Fruit fly (Drosophila melanogaster): ENCODE measurements around the gene CG32219.

- TF ChIP-seq CG8478 (optimal IDR thresholded peaks at IDR 0.05): no peak
- TF ChIP-seq CTCF (optimal IDR thresholded peaks at IDR 0.05): no peak
These were observed 49.3 kb downstream of the CG32219 start for dm6 chr3L:19901486-19902255.

All from S2 (cell line).